Worm (Caenorhabditis elegans): ENCODE measurements around the gene ints-13.

ints-13 gene

DNA sequence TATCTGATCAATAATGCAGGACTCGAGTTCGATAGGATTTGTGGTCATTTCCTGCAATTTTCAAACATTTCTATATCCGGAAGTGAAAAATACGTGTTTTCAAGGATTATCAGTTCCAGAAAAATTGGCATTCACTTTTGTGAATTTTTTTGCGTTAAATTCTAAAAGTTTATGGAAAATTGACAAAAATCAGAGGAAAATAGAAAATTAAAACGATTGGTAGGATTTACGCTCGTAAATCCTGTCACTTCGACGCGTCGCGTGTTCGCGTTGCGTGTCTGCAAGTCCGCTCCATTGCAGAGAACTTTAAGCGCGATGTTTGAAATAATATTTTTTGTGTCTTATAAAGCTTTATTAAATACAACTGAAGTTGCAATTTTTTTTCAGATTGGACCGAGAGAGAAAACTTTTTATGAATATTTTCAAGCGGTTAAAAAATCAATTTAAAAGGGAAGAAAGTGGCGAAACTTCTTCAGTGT lies 18.2 kb upstream of the ints-13 start, which contains the start of gene rcat-1 (continued):
- TF ChIP-seq lin-35 (GFP tag; optimal IDR thresholded peaks at IDR 0.05): peak; percentile 97 to 99
- TF ChIP-seq nhr-237 (tag; optimal IDR thresholded peaks at IDR 0.05): peak; percentile 81
- peak; percentile 29 for TF ChIP-seq pax-3 (tag; optimal IDR thresholded peaks at IDR 0.05)
- peak; percentile 76 for TF ChIP-seq fkh-8 (tag; optimal IDR thresholded peaks at IDR 0.05)
- peak; percentile 85 to 96 for TF ChIP-seq lsy-2 (tag; optimal IDR thresholded peaks at IDR 0.05)
- TF ChIP-seq fos-1 (tag; optimal IDR thresholded peaks at IDR 0.05): peak; percentile 52
- peak; percentile 87 for TF ChIP-seq nhr-85 (tag)
- peak; percentile 75 for TF ChIP-seq xbp-1 (tag; optimal IDR thresholded peaks at IDR 0.05)
- peak in 1 of 2 experiments; percentile 43 for TF ChIP-seq egl-27 (tag; optimal IDR thresholded peaks at IDR 0.05)
- peak; percentile 20 for TF ChIP-seq C04F5.9 (tag; optimal IDR thresholded peaks at IDR 0.05)
- peak in 3 of 6 experiments; percentile 59 to 93 (median 66) for TF ChIP-seq elt-3 (tag; optimal IDR thresholded peaks at IDR 0.05)
- TF ChIP-seq fkh-4 (tag; optimal IDR thresholded peaks at IDR 0.05; ENCODE audit: borderline replicate concordance): no peak
- TF ChIP-seq swsn-7 (tag; optimal IDR thresholded peaks at IDR 0.05): peak; percentile 62
- TF ChIP-seq ztf-4 (tag; optimal IDR thresholded peaks at IDR 0.05): no peak
- TF ChIP-seq C34B4.2 (tag; optimal IDR thresholded peaks at IDR 0.05): no peak
- peak; percentile 63 for TF ChIP-seq nhr-20 (tag; optimal IDR thresholded peaks at IDR 0.05)
- peak; percentile 80 for TF ChIP-seq isw-1 (GFP tag; IDR thresholded peaks at IDR 0.05)
- TF ChIP-seq ceh-63 (GFP tag; optimal IDR thresholded peaks at IDR 0.05): no peak
- TF ChIP-seq unc-30 (tag; optimal IDR thresholded peaks at IDR 0.05): no peak
- TF ChIP-seq dpl-1 (GFP tag; optimal IDR thresholded peaks at IDR 0.05): peak; percentile 94 to 97 (median 95)
- no peak for TF ChIP-seq egl-13 (tag; optimal IDR thresholded peaks at IDR 0.05)
- TF ChIP-seq unc-62 (GFP tag; optimal IDR thresholded peaks at IDR 0.05): no peak
- TF ChIP-seq efl-3 (GFP tag; optimal IDR thresholded peaks at IDR 0.05): no peak
- TF ChIP-seq nhr-71 (tag; optimal IDR thresholded peaks at IDR 0.05): peak; percentile 88
- peak; percentile 43 for TF ChIP-seq nhr-11 (tag; optimal IDR thresholded peaks at IDR 0.05)
- TF ChIP-seq elt-2 (tag; optimal IDR thresholded peaks at IDR 0.05): no peak
- peak; percentile 71 for TF ChIP-seq jun-1 (tag; optimal IDR thresholded peaks at IDR 0.05)
- TF ChIP-seq ceh-82 (tag; optimal IDR thresholded peaks at IDR 0.05): peak; percentile 78 to 95 (median 81)
- TF ChIP-seq sox-4 (tag; optimal IDR thresholded peaks at IDR 0.05): no peak
- TF ChIP-seq lin-39 (tag; optimal IDR thresholded peaks at IDR 0.05): peak; percentile 14
- peak; percentile 43 for TF ChIP-seq lir-3 (tag; optimal IDR thresholded peaks at IDR 0.05; ENCODE audit: poor library complexity)

- TF ChIP-seq snpc-4 (tag; optimal IDR thresholded peaks at IDR 0.05) (no peak), efl-3 (GFP tag; optimal IDR thresholded peaks at IDR 0.05) (no peak), aha-1 (tag; optimal IDR thresholded peaks at IDR 0.05) (no peak), ztf-4 (tag; optimal IDR thresholded peaks at IDR 0.05) (no peak), nhr-11 (tag; optimal IDR thresholded peaks at IDR 0.05) (no peak), unc-86 (tag; optimal IDR thresholded peaks at IDR 0.05) (no peak), mef-2 (tag; optimal IDR thresholded peaks at IDR 0.05) (no peak), mab-9 (GFP tag; IDR thresholded peaks at IDR 0.05) (no peak), lin-35 (GFP tag; optimal IDR thresholded peaks at IDR 0.05) (no peak), nhr-77 (tag; optimal IDR thresholded peaks at IDR 0.05) (no peak), alr-1 (tag; optimal IDR thresholded peaks at IDR 0.05; ENCODE audit: borderline replicate concordance) (no peak), nhr-90 (tag; optimal IDR thresholded peaks at IDR 0.05; ENCODE audit: poor library complexity) (no peak), zip-4 (GFP tag; optimal IDR thresholded peaks at IDR 0.05) (no peak), aly-2 (tag; optimal IDR thresholded peaks at IDR 0.05) (no peak), nhr-47 (tag; optimal IDR thresholded peaks at IDR 0.05) (no peak), xbp-1 (tag; optimal IDR thresholded peaks at IDR 0.05) (no peak), skn-1 (tag; optimal IDR thresholded peaks at IDR 0.05) (no peak), tbx-2 (tag; optimal IDR thresholded peaks at IDR 0.05) (no peak), sup-37 (GFP tag; optimal IDR thresholded peaks at IDR 0.05) (no peak), nhr-19 (GFP tag; conservative IDR thresholded peaks at IDR 0.05) (no peak)
Measured at ce11 chrIV:252454-252853, 15.2 kb upstream of the ints-13 start, which contains the start of gene grl-19. Gene grl-19 (minus strand): TSS chrIV:252554.
